Fruit fly (Drosophila melanogaster) whole organism, pupa: ENCODE measurements around the gene CG3857.

Experiments used
- CG15710 ChIP-seq: fragments of 200-800 bp; sonication (Bioruptor generic); optimal IDR thresholded peaks from 2 replicates; lab custom pipeline; 2018; ENCODE audit warnings: missing biosample characterization, mild to moderate bottlenecking, missing genetic modification characterization, moderate library complexity
- D1 ChIP-seq: fragments of 200-800 bp; sonication (Bioruptor generic); optimal IDR thresholded peaks from 2 replicates; lab custom pipeline; 2018; ENCODE audit warnings: missing biosample characterization, mild to moderate bottlenecking, missing genetic modification characterization, moderate library complexity
- EcR ChIP-seq: fragments of 200-800 bp; sonication (Bioruptor generic); optimal IDR thresholded peaks from 3 replicates; lab custom pipeline; 2019; ENCODE audit warnings: missing biosample characterization, missing genetic modification characterization, mild to moderate bottlenecking, moderate library complexity, missing genetic modification reagents

- TF ChIP-seq EcR (GFP tag; lab: Kevin White, UChicago) = peak; percentile 25
- peak; percentile 54 for TF ChIP-seq CG15710 (tag; lab: Kevin White, UChicago)
- no peak for TF ChIP-seq D1 (tag; lab: Kevin White, UChicago)
Observed at dm6 chrX:1907727-1908264, 32.0 kb downstream of the CG3857 start, which contains the start of gene mip130.
